Fruit fly (Drosophila melanogaster) whole organism, adult: ENCODE results near the gene RpL10Ab.

Source experiments
- CG14711 ChIP-seq: fragments of 200-800 bp; sonication (Bioruptor generic); optimal IDR thresholded peaks from 2 replicates; lab custom pipeline; 2018; ENCODE audit warnings: missing biosample characterization, mild to moderate bottlenecking, missing genetic modification characterization, moderate library complexity
- CG5204 ChIP-seq: fragments of 200-800 bp; sonication (Bioruptor generic); optimal IDR thresholded peaks from 2 replicates; lab custom pipeline; 2016; ENCODE audit warnings: missing biosample characterization, missing genetic modification characterization
- Crg-1 ChIP-seq: fragments of 200-800 bp; sonication (Bioruptor generic); optimal IDR thresholded peaks from 2 replicates; lab custom pipeline; 2016; ENCODE audit warnings: missing biosample characterization, missing genetic modification characterization
- Mnt ChIP-seq: fragments of 200-800 bp; sonication (Bioruptor generic); optimal IDR thresholded peaks from 2 replicates; lab custom pipeline; 2016; ENCODE audit warnings: missing biosample characterization, mild to moderate bottlenecking, missing genetic modification characterization
- bab1 ChIP-seq: fragments of 200-800 bp; sonication (Bioruptor generic); optimal IDR thresholded peaks from 3 replicates; lab custom pipeline; 2019; ENCODE audit warnings: missing biosample characterization, mild to moderate bottlenecking, missing genetic modification characterization, moderate library complexity
- kay ChIP-seq: fragments of 200-800 bp; sonication (Bioruptor generic); peaks from one replicate; lab custom pipeline; 2016; ENCODE audit warnings: missing biosample characterization, missing genetic modification characterization, borderline replicate concordance

dm6 chr3L:11825560-11826153, 3.0 kb downstream of the RpL10Ab start, which contains the start of gene CG32095:
- TF ChIP-seq Mnt (GFP tag; lab: Kevin White, UChicago) (no peak), Crg-1 (GFP tag; lab: Kevin White, UChicago) (no peak), bab1 (GFP tag; lab: Kevin White, UChicago) (no peak), kay (no peak), CG14711 (no peak), CG5204 (GFP tag; lab: Kevin White, UChicago) (no peak)
